Fruit fly (Drosophila melanogaster) Kc167 (cell line): Measurements from ENCODE around the gene CG17193.

Experiments
- Myc ChIP-seq: fragments of >200 bp; optimal IDR thresholded peaks from 2 replicates; lab custom pipeline; 2017; ENCODE audit warnings: missing external identifiers
- Sin3A ChIP-seq: fragments of >200 bp; optimal IDR thresholded peaks from 2 replicates; lab custom pipeline; 2018; ENCODE audit warnings: missing external identifiers
- h ChIP-seq: fragments of >200 bp; optimal IDR thresholded peaks from 3 replicates; lab custom pipeline; 2018; ENCODE audit warnings: missing external identifiers
- insv ChIP-seq: fragments of >200 bp; optimal IDR thresholded peaks from 3 replicates; lab custom pipeline; 2018; ENCODE audit warnings: missing external identifiers
- psq ChIP-seq: fragments of >200 bp; optimal IDR thresholded peaks from 2 replicates; lab custom pipeline; 2017; ENCODE audit warnings: missing external identifiers
- ttk ChIP-seq: sonication (Bioruptor generic); optimal IDR thresholded peaks from 2 replicates; lab custom pipeline; 2017; ENCODE audit warnings: missing external identifiers

CG17193 gene

dm6 chr3R:20055809-20056208, at the start of gene CG17193:
TSS of gene CG17193 (minus strand) at chr3R:20056097.
- TF ChIP-seq psq (lab: Kevin White, UChicago) (no peak), ttk (no peak), h (lab: Kevin White, UChicago) (no peak), Myc (no peak), Sin3A (lab: Kevin White, UChicago) (no peak), insv (lab: Kevin White, UChicago) (no peak)

- TF ChIP-seq h (lab: Kevin White, UChicago) (no peak), insv (lab: Kevin White, UChicago) (no peak), Myc (no peak), psq (lab: Kevin White, UChicago) (no peak), ttk (no peak), Sin3A (lab: Kevin White, UChicago) (no peak)
Observed at dm6 chr3R:20082350-20082749, 26.5 kb upstream of the CG17193 start, which contains the start of gene Rh3. TSS of gene Rh3 (minus strand) at chr3R:20082450.

- TF ChIP-seq Myc (no peak), psq (lab: Kevin White, UChicago) (no peak), insv (lab: Kevin White, UChicago) (no peak), ttk (no peak), Sin3A (lab: Kevin White, UChicago) (no peak), h (lab: Kevin White, UChicago) (no peak)
Observed at dm6 chr3R:20080205-20080604, 24.3 kb upstream of the CG17193 start.

- TF ChIP-seq Sin3A (lab: Kevin White, UChicago) (no peak), insv (lab: Kevin White, UChicago) (no peak), psq (lab: Kevin White, UChicago) (no peak), h (lab: Kevin White, UChicago) (no peak), Myc (no peak), ttk (no peak)
Observed at dm6 chr3R:20066435-20066834, 10.5 kb upstream of the CG17193 start.

dm6 chr3R:20059650-20060049, 3.8 kb upstream of the CG17193 start, which contains the start of gene CG4390:
TSS of gene CG4390 (minus strand) at chr3R:20059750.
- TF ChIP-seq Sin3A (lab: Kevin White, UChicago), result no peak
- TF ChIP-seq ttk, result no peak
- no peak for TF ChIP-seq h (lab: Kevin White, UChicago)
- TF ChIP-seq insv (lab: Kevin White, UChicago), result no peak
- TF ChIP-seq Myc, result no peak
- no peak for TF ChIP-seq psq (lab: Kevin White, UChicago)

dm6 chr3R:20058960-20059359, 3.1 kb upstream of the CG17193 start:
- TF ChIP-seq insv (lab: Kevin White, UChicago) (no peak), Myc (no peak), psq (lab: Kevin White, UChicago) (no peak)

- no peak for TF ChIP-seq ttk
- TF ChIP-seq insv (lab: Kevin White, UChicago), result no peak
- no peak for TF ChIP-seq Sin3A (lab: Kevin White, UChicago)
- TF ChIP-seq psq (lab: Kevin White, UChicago), result no peak
- TF ChIP-seq h (lab: Kevin White, UChicago), result no peak
- no peak for TF ChIP-seq Myc
Observed at dm6 chr3R:20057501-20057900, 1.6 kb upstream of the CG17193 start, which contains the start of gene mdlc. TSS of gene mdlc (plus strand) at chr3R:20057748.

- TF ChIP-seq insv (lab: Kevin White, UChicago), result no peak
- no peak for TF ChIP-seq Sin3A (lab: Kevin White, UChicago)
- TF ChIP-seq Myc, result no peak
- no peak for TF ChIP-seq h (lab: Kevin White, UChicago)
- TF ChIP-seq psq (lab: Kevin White, UChicago), result no peak
- TF ChIP-seq ttk, result no peak
Observed at dm6 chr3R:20042457-20042856, 13.4 kb downstream of the CG17193 start, which contains the start of the genes CG33934 and Indy-2. TSS of gene CG33934 (plus strand) at chr3R:20042757. TSS of gene Indy-2 (plus strand) at chr3R:20042757.

dm6 chr3R:20035887-20036286, 20.0 kb downstream of the CG17193 start, which contains the start of gene Regnase-1:
TSS of gene Regnase-1 (minus strand) at chr3R:20036056.
- TF ChIP-seq insv (lab: Kevin White, UChicago) (no peak), psq (lab: Kevin White, UChicago) (no peak), Sin3A (lab: Kevin White, UChicago) (no peak), ttk (no peak), h (lab: Kevin White, UChicago) (no peak), Myc (no peak)

dm6 chr3R:20031764-20032079, 24.2 kb downstream of the CG17193 start, which contains the start of gene idc:
TSS of gene idc (plus strand) at chr3R:20031823.
- TF ChIP-seq insv (lab: Kevin White, UChicago) (no peak), psq (lab: Kevin White, UChicago) (no peak), Sin3A (lab: Kevin White, UChicago) (no peak), h (lab: Kevin White, UChicago) (no peak), Myc (no peak), ttk (no peak)

- no peak for TF ChIP-seq ttk
- TF ChIP-seq psq (lab: Kevin White, UChicago), result no peak
- no peak for TF ChIP-seq h (lab: Kevin White, UChicago)
- TF ChIP-seq Sin3A (lab: Kevin White, UChicago), result no peak
- no peak for TF ChIP-seq Myc
- no peak for TF ChIP-seq insv (lab: Kevin White, UChicago)
Observed at dm6 chr3R:20031043-20031763, 24.7 kb downstream of the CG17193 start, which contains the start of gene trem. TSS of gene trem (minus strand) at chr3R:20031309.

- TF ChIP-seq insv (lab: Kevin White, UChicago) (no peak), psq (lab: Kevin White, UChicago) (no peak), h (lab: Kevin White, UChicago) (no peak), Sin3A (lab: Kevin White, UChicago) (no peak), ttk (no peak), Myc (no peak)
Observed at dm6 chr3R:20027841-20028240, 28.1 kb downstream of the CG17193 start, which contains the start of the genes CG4424 and CG4854. TSS of gene CG4424 (minus strand) at chr3R:20028040. TSS of gene CG4854 (plus strand) at chr3R:20028058.
